Fruit fly (Drosophila melanogaster): ENCODE data around the gene ry.

The ry gene

DNA sequence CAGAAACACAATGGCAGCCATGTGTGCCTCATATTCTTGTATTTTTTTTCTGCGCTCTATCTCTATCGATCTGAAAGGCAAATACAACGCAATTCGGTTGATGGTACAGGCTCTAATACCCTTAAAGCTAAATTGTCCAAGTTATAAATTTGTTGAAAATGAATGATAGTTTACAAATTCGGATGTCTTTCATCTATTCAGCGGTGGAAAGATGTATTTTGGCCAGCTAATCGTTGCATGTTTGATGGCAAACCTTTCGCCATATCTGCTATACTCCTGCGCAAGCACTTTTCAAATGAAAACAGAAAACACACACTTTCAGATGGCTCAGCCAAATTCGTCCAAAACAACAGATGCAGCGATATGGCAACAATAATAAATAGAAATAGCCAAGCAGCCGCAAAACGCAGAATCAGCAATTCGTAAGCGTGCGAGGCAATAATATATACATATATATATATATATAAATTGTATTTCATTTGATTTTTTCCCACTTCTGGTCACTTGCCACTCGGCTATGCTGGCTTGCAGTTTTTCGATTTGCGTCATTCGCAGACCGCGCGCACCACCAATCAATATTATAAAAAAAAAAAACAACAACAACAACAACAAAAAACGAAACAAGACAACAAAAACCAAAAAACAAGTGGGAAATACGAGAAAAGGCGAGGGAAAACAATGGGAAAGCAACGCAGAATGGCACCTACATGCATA lies 18.0 kb upstream of the ry start:
- TF ChIP-seq gl (tag; optimal IDR thresholded peaks at IDR 0.05) (no peak), CG8159 (tag; optimal IDR thresholded peaks at IDR 0.05) (no peak), CG13204 (GFP tag; optimal IDR thresholded peaks at IDR 0.05) (no peak), fd96Ca (GFP tag; IDR thresholded peaks at IDR 0.05) (peak; percentile 48; the same call in 2 of the 3 replicates), CG17806 (tag; optimal IDR thresholded peaks at IDR 0.05) (no peak), CG32121 (GFP tag; IDR thresholded peaks at IDR 0.05) (peak; percentile 54; the same call in 1 of the 2 replicates), CG9948 (tag; optimal IDR thresholded peaks at IDR 0.05) (no peak), CG34367 (tag; optimal IDR thresholded peaks at IDR 0.05) (no peak), CG4496 (GFP tag; IDR thresholded peaks at IDR 0.05) (peak; percentile 58), Snoo (tag; optimal IDR thresholded peaks at IDR 0.05) (no peak), CG12605 (GFP tag; IDR thresholded peaks at IDR 0.05) (0 out of 2 replicates have a peak, but pooled peaks have one; percentile 9), Ets98B (GFP tag; IDR thresholded peaks at IDR 0.05) (peak; percentile 34), EcR (GFP tag; optimal IDR thresholded peaks at IDR 0.05) (no peak), rn (GFP tag; IDR thresholded peaks at IDR 0.05) (0 out of 2 replicates have a peak, but pooled peaks have one; percentile 30), CG14655 (GFP tag; optimal IDR thresholded peaks at IDR 0.05) (peak; percentile 22), CG10348 (GFP tag; IDR thresholded peaks at IDR 0.05) (no peak), Pif1A (GFP tag; optimal IDR thresholded peaks at IDR 0.05) (no peak), CG15710 (tag; optimal IDR thresholded peaks at IDR 0.05) (no peak), Pif1B (GFP tag; optimal IDR thresholded peaks at IDR 0.05) (no peak), CG8301 (tag; optimal IDR thresholded peaks at IDR 0.05) (no peak), D1 (tag; optimal IDR thresholded peaks at IDR 0.05) (no peak)

DNA sequence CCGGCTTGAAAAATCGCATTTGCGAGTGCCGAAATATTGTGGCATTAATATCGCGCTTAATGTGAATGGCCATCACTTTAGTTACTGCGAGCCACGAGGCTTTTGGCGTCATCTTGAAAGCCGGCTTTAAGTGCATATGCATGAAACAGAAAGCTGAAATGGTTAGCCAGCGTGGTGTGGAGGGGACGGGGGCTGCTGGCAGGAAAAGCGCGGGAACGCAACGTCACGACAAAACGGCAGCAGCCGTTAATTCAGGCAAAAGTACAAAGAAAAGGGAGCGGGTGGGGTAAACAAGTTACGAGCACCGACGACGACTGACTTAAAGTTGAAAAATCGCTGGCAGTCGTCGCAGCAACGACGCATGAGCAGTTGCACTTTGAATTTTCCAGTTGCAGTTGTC lies 16.9 kb upstream of the ry start:
- no peak for TF ChIP-seq Pif1A (GFP tag; optimal IDR thresholded peaks at IDR 0.05)
- peak; percentile 10; the same call in 1 of the 3 replicates for TF ChIP-seq CG4496 (GFP tag; IDR thresholded peaks at IDR 0.05)

- peak; percentile 85 for TF ChIP-seq EcR (GFP tag; optimal IDR thresholded peaks at IDR 0.05)
- no peak for TF ChIP-seq D1 (tag; optimal IDR thresholded peaks at IDR 0.05)
- no peak for TF ChIP-seq Snoo (tag; optimal IDR thresholded peaks at IDR 0.05)
- peak; percentile 5 for TF ChIP-seq CG8159 (tag; optimal IDR thresholded peaks at IDR 0.05)
- peak; percentile 94 for TF ChIP-seq CG13204 (GFP tag; optimal IDR thresholded peaks at IDR 0.05)
- TF ChIP-seq CG10348 (GFP tag; IDR thresholded peaks at IDR 0.05) = no peak
- TF ChIP-seq CG9948 (tag; optimal IDR thresholded peaks at IDR 0.05) = no peak
- TF ChIP-seq CG34367 (tag; optimal IDR thresholded peaks at IDR 0.05) = peak; percentile 1
- no peak for TF ChIP-seq Pif1A (GFP tag; optimal IDR thresholded peaks at IDR 0.05)
- peak; percentile 2 for TF ChIP-seq CG8301 (tag; optimal IDR thresholded peaks at IDR 0.05)
- peak; percentile 71 for TF ChIP-seq gl (tag; optimal IDR thresholded peaks at IDR 0.05)
- TF ChIP-seq CG14655 (GFP tag; optimal IDR thresholded peaks at IDR 0.05) = peak; percentile 26
- TF ChIP-seq rn (GFP tag; IDR thresholded peaks at IDR 0.05) = no peak
- peak; percentile 67; the same call in 2 of the 3 replicates for TF ChIP-seq CG4496 (GFP tag; IDR thresholded peaks at IDR 0.05)
- peak; percentile 38; the same call in 1 of the 2 replicates for TF ChIP-seq CG32121 (GFP tag; IDR thresholded peaks at IDR 0.05)
- peak; percentile 47; the same call in 1 of the 2 replicates for TF ChIP-seq CG12605 (GFP tag; IDR thresholded peaks at IDR 0.05)
- TF ChIP-seq Ets98B (GFP tag; IDR thresholded peaks at IDR 0.05) = 0 out of 2 replicates have a peak, but pooled peaks have one; percentile 17
Measured at dm6 chr3R:13015811-13016766, 16.2 kb upstream of the ry start.

DNA sequence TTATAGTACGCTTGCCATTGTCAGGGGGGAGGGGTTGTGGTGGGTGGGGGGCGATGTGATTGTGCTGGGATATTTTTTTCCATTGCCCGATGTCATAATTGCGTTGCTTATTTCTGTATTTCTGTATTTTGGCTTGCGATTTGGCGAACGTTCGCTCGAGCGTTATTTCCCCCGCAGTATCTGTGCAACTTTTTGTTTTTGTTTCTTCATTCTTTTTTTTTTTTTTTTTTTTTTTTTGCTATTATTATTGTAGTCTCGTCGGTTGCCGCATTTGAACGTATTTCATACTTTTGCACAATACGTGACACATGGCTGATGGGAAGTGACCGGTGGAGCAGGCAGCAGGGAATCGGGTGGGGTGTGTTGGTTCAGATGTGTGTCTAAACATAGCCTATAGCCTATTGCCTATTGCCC lies 14.7 kb upstream of the ry start:
- TF ChIP-seq CG9948 (tag; optimal IDR thresholded peaks at IDR 0.05) (no peak), CG8159 (tag; optimal IDR thresholded peaks at IDR 0.05) (no peak), CG15710 (tag; optimal IDR thresholded peaks at IDR 0.05) (no peak), CG14655 (GFP tag; optimal IDR thresholded peaks at IDR 0.05) (no peak), Ets98B (GFP tag; IDR thresholded peaks at IDR 0.05) (peak; percentile 59; the same call in 1 of the 2 replicates), CG32121 (GFP tag; IDR thresholded peaks at IDR 0.05) (peak; percentile 50; the same call in 1 of the 2 replicates), CG12605 (GFP tag; IDR thresholded peaks at IDR 0.05) (peak; percentile 78)

DNA sequence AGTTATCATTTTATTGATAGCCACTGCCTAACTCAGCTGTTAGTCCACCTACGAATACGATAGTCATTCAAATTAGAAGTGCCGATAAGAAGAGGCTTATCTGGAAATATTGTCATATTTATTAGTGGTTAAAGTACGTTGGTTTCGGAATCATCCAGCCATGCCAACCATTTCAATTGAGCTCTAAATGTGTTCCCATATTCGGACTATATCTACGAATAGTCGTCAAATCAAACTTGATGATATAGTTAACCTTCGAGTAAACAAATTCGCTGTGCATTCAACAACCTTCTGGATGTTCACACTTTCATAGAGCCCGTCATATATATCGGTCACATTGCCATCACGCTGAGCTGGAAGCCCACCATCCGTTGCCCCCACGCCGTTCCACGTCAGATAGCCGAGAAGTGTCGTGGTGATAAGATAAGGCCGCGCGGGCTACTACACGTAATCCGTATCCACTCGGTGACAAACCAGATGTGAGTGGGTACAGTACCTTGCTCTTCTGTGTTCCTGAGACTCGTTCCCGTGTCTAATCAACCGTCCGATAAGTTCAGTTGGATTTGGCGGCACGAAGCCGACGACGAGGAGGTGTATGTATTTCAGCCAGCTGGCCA lies 13.9 kb upstream of the ry start:
- TF ChIP-seq fd96Ca (GFP tag; IDR thresholded peaks at IDR 0.05) (no peak), CG13204 (GFP tag; optimal IDR thresholded peaks at IDR 0.05) (peak; percentile 5), D1 (tag; optimal IDR thresholded peaks at IDR 0.05) (no peak), CG32121 (GFP tag; IDR thresholded peaks at IDR 0.05) (no peak), EcR (GFP tag; optimal IDR thresholded peaks at IDR 0.05) (peak; percentile 78)

Data from whole organism, pupa.